Worm (Caenorhabditis elegans) whole organism, L4/young adult: ENCODE measurements around the gene cyp-34A7.

Experiments
- W03F9.2 ChIP-seq: fragments of 150-350 bp; optimal IDR thresholded peaks from 2 replicates; lab custom pipeline; 2014; ENCODE audit warnings: missing biosample characterization, missing genetic modification characterization
- dao-5 ChIP-seq: sonication (generic microtip); optimal IDR thresholded peaks from 2 replicates; lab custom pipeline; 2016; ENCODE audit warnings: missing genotype, missing genetic modification characterization, moderate library complexity, missing compliant biosample characterization
- him-1 ChIP-seq: sonication (generic microtip); optimal IDR thresholded peaks from 2 replicates; lab custom pipeline; 2016; ENCODE audit warnings: missing genotype, missing genetic modification reagents, missing genetic modification characterization, missing compliant biosample characterization

ce11 chrV:3974361-3974760 lies 10.7 kb upstream of the cyp-34A7 start, which contains the start of gene str-82:
- no peak for TF ChIP-seq him-1
- TF ChIP-seq W03F9.2: no peak
- no peak for TF ChIP-seq dao-5
